Worm (Caenorhabditis elegans) whole organism, mixed stage, embryonic: ENCODE measurements around the gene nhr-213.

Experiments
- M03D4.4 ChIP-seq: sonication (generic microtip); optimal IDR thresholded peaks from 2 replicates; lab custom pipeline; 2017; ENCODE audit warnings: mild to moderate bottlenecking, missing genetic modification characterization, missing compliant biosample characterization
- bed-3 ChIP-seq: fragments of 200-800 bp; sonication (Bioruptor generic); optimal IDR thresholded peaks from 3 replicates; lab custom pipeline; 2018; ENCODE audit warnings: mild to moderate bottlenecking, missing genetic modification characterization, moderate library complexity, missing compliant biosample characterization
- ceh-39 ChIP-seq: fragments of 150-350 bp; optimal IDR thresholded peaks from 2 replicates; lab custom pipeline; 2014; ENCODE audit warnings: missing biosample characterization, missing genetic modification characterization
- ceh-43 ChIP-seq: fragments of 200-800 bp; sonication (Bioruptor generic); optimal IDR thresholded peaks from 2 replicates; lab custom pipeline; 2018; ENCODE audit warnings: mild to moderate bottlenecking, missing genetic modification characterization, moderate library complexity, missing compliant biosample characterization
- ces-1 ChIP-seq: fragments of 150-350 bp; optimal IDR thresholded peaks from 2 replicates; lab custom pipeline; 2014; ENCODE audit warnings: missing biosample characterization, missing genetic modification reagents, missing genetic modification characterization
- cnd-1 ChIP-seq: fragments of 200-800 bp; sonication (Bioruptor generic); optimal IDR thresholded peaks from 2 replicates; lab custom pipeline; 2018; ENCODE audit warnings: mild to moderate bottlenecking, missing genetic modification characterization, missing compliant biosample characterization
- drap-1 ChIP-seq: fragments of 200-800 bp; sonication (Bioruptor generic); optimal IDR thresholded peaks from 3 replicates; lab custom pipeline; 2018; ENCODE audit warnings: mild to moderate bottlenecking, missing genetic modification characterization, missing compliant biosample characterization
- elt-1 ChIP-seq: sonication (generic microtip); optimal IDR thresholded peaks from 2 replicates; lab custom pipeline; 2017; ENCODE audit warnings: missing genetic modification characterization, mild to moderate bottlenecking, missing compliant biosample characterization, antibody characterized with exemption, moderate library complexity, borderline replicate concordance; ENCODE audit not compliant: insufficient read depth
- elt-3 ChIP-seq: fragments of 150-350 bp; optimal IDR thresholded peaks from 2 replicates; lab custom pipeline; 2014; ENCODE audit warnings: missing biosample characterization, missing genetic modification characterization
- flh-1 ChIP-seq: fragments of 200-800 bp; sonication (Bioruptor generic); optimal IDR thresholded peaks from 2 replicates; lab custom pipeline; 2018; ENCODE audit warnings: mild to moderate bottlenecking, missing genetic modification characterization, moderate library complexity, missing compliant biosample characterization
- ham-2 ChIP-seq: fragments of 200-800 bp; sonication (Bioruptor generic); optimal IDR thresholded peaks from 2 replicates; lab custom pipeline; 2018; ENCODE audit warnings: mild to moderate bottlenecking, missing genetic modification characterization, missing compliant biosample characterization
- hlh-1 ChIP-seq: fragments of 150-350 bp; optimal IDR thresholded peaks from 2 replicates; lab custom pipeline; 2014; ENCODE audit warnings: missing biosample characterization, missing genetic modification reagents, missing genetic modification characterization
- lin-32 ChIP-seq: fragments of 200-800 bp; sonication (Bioruptor generic); optimal IDR thresholded peaks from 2 replicates; lab custom pipeline; 2018; ENCODE audit warnings: mild to moderate bottlenecking, missing genetic modification characterization, missing compliant biosample characterization
- lsy-2 ChIP-seq: fragments of 150-350 bp; optimal IDR thresholded peaks from 2 replicates; lab custom pipeline; 2014; ENCODE audit warnings: missing biosample characterization, missing genetic modification characterization
- mab-5 ChIP-seq: fragments of 150-350 bp; optimal IDR thresholded peaks from 2 replicates; lab custom pipeline; 2014; ENCODE audit warnings: missing biosample characterization, missing genetic modification characterization
- mep-1 ChIP-seq: fragments of 150-350 bp; optimal IDR thresholded peaks from 2 replicates; lab custom pipeline; 2017; ENCODE audit warnings: missing biosample characterization, missing genetic modification reagents, missing genetic modification characterization, inconsistent platforms
- mls-2 ChIP-seq: sonication (generic microtip); optimal IDR thresholded peaks from 2 replicates; lab custom pipeline; 2016; ENCODE audit warnings: mild to moderate bottlenecking, missing genetic modification characterization, moderate library complexity, missing compliant biosample characterization
- nhr-12 ChIP-seq: fragments of 150-350 bp; optimal IDR thresholded peaks from 2 replicates; lab custom pipeline; 2014; ENCODE audit warnings: missing biosample characterization, missing genetic modification characterization
- nhr-2 ChIP-seq: fragments of 150-350 bp; optimal IDR thresholded peaks from 2 replicates; lab custom pipeline; 2014; ENCODE audit warnings: missing biosample characterization, missing genetic modification characterization
- nhr-237 ChIP-seq: fragments of 150-350 bp; optimal IDR thresholded peaks from 2 replicates; lab custom pipeline; 2014; ENCODE audit warnings: missing biosample characterization, missing genetic modification characterization
- nhr-28 ChIP-seq: fragments of 150-350 bp; optimal IDR thresholded peaks from 2 replicates; lab custom pipeline; 2014; ENCODE audit warnings: missing biosample characterization, missing genetic modification characterization
- nhr-76 ChIP-seq: sonication (generic microtip); optimal IDR thresholded peaks from 2 replicates; lab custom pipeline; 2017; ENCODE audit warnings: missing biosample characterization, missing genetic modification characterization
- pha-4 ChIP-seq: fragments of 150-350 bp; optimal IDR thresholded peaks from 2 replicates; lab custom pipeline; 2018; ENCODE audit warnings: missing biosample characterization, missing genetic modification reagents, missing genetic modification characterization
- sem-2 ChIP-seq: fragments of 200-800 bp; sonication (Bioruptor generic); optimal IDR thresholded peaks from 2 replicates; lab custom pipeline; 2018; ENCODE audit warnings: mild to moderate bottlenecking, missing genetic modification characterization, missing compliant biosample characterization
- snpc-4 ChIP-seq: fragments of 150-350 bp; optimal IDR thresholded peaks from 2 replicates; lab custom pipeline; 2014; ENCODE audit warnings: missing biosample characterization, missing genetic modification characterization
- sptf-1 ChIP-seq: sonication (generic microtip); optimal IDR thresholded peaks from 2 replicates; lab custom pipeline; 2017; ENCODE audit warnings: mild to moderate bottlenecking, missing genetic modification characterization, moderate library complexity, missing compliant biosample characterization
- tbx-8 ChIP-seq: fragments of 200-800 bp; sonication (Bioruptor generic); optimal IDR thresholded peaks from 2 replicates; lab custom pipeline; 2018; ENCODE audit warnings: mild to moderate bottlenecking, missing genetic modification characterization, moderate library complexity, missing compliant biosample characterization
- unc-120 ChIP-seq: sonication (generic microtip); optimal IDR thresholded peaks from 2 replicates; lab custom pipeline; 2017; ENCODE audit warnings: missing genetic modification characterization, missing compliant biosample characterization; ENCODE audit not compliant: poor library complexity, severe bottlenecking
- unc-39 ChIP-seq: fragments of 150-350 bp; optimal IDR thresholded peaks from 2 replicates; lab custom pipeline; 2014; ENCODE audit warnings: missing biosample characterization, missing genetic modification characterization
- unc-62 ChIP-seq: fragments of 150-350 bp; optimal IDR thresholded peaks from 2 replicates; lab custom pipeline; 2014; ENCODE audit warnings: missing biosample characterization, missing genetic modification reagents, missing genetic modification characterization
- zip-8 ChIP-seq: fragments of 150-350 bp; optimal IDR thresholded peaks from 2 replicates; lab custom pipeline; 2014; ENCODE audit warnings: missing biosample characterization, missing genetic modification characterization
- ztf-11 ChIP-seq: fragments of 150-350 bp; optimal IDR thresholded peaks from 2 replicates; lab custom pipeline; 2014; ENCODE audit warnings: missing biosample characterization, missing genetic modification characterization

nhr-213 gene

DNA sequence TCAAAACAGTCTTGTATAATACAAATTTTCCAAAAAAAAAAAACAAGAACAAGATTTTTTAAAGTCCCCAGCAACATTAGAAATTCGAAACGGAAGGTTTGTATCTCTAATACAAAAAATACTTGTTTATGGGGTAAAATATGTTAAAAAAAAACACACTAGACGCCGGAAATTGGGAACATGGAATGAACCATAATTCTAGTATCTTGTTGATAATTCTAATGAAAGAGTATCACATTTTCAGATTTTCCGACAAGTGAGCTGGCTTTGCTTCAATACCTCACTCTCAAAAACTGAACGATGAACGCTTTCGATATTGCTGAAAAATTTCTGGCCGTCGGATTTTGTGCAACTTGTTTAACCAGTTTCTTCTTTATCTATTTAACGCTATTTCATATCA is 1.1 kb upstream of the nhr-213 start, which contains the start of gene str-60:
TSS of gene str-60 (plus strand) at position 301 of the 400 bp plus-strand sequence.
- TF ChIP-seq nhr-28 (tag; lab: Kevin White, UChicago) (no peak), elt-1 (no peak), mep-1 (tag; lab: Kevin White, UChicago) (no peak), cnd-1 (tag; lab: Kevin White, UChicago) (no peak), elt-3 (tag; lab: Kevin White, UChicago) (no peak), mab-5 (tag; lab: Kevin White, UChicago) (no peak), bed-3 (GFP tag; lab: Kevin White, UChicago) (no peak), lin-32 (no peak), nhr-76 (tag; lab: Kevin White, UChicago) (no peak), drap-1 (GFP tag; lab: Kevin White, UChicago) (no peak), nhr-2 (tag; lab: Kevin White, UChicago) (no peak), mls-2 (tag; lab: Kevin White, UChicago) (no peak), ceh-39 (tag; lab: Kevin White, UChicago) (no peak), zip-8 (tag; lab: Kevin White, UChicago) (no peak)

DNA sequence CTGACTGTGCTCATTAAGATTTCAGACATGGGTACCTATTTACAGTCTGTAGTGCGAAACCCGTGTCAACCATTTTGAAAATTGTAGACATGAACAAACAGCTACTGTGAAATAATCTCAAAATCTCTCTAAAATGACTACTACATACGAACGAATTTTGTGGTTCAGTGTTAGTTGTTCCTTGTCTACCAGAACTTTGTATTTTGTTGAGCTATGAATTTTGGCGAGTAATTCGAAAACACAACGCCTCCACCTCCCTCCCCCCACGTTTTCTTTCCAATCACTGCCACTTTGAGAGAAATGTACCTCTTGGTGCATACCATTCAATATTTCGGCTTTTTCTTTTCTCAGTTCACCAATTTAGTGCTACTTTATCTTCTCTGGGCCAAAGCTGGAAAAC is 3.9 kb downstream of the nhr-213 start, which contains the start of gene T06C12.11:
TSS of gene T06C12.11 (plus strand) at position 301 of the 400 bp plus-strand sequence.
- TF ChIP-seq M03D4.4 (tag; lab: Kevin White, UChicago) (no peak), elt-3 (tag; lab: Kevin White, UChicago) (no peak), tbx-8 (GFP tag; lab: Kevin White, UChicago) (no peak), nhr-237 (tag; lab: Kevin White, UChicago) (no peak), bed-3 (GFP tag; lab: Kevin White, UChicago) (no peak), ceh-39 (tag; lab: Kevin White, UChicago) (no peak), mab-5 (tag; lab: Kevin White, UChicago) (no peak), ces-1 (GFP tag; lab: Kevin White, UChicago) (no peak), hlh-1 (tag; lab: Kevin White, UChicago) (no peak), nhr-28 (tag; lab: Kevin White, UChicago) (no peak), ztf-11 (tag; lab: Kevin White, UChicago) (no peak), mep-1 (tag; lab: Kevin White, UChicago) (no peak), ham-2 (GFP tag; lab: Kevin White, UChicago) (no peak), ceh-43 (GFP tag; lab: Kevin White, UChicago) (no peak), lsy-2 (no peak), sptf-1 (tag; lab: Kevin White, UChicago) (no peak), sem-2 (GFP tag; lab: Kevin White, UChicago) (no peak)

DNA sequence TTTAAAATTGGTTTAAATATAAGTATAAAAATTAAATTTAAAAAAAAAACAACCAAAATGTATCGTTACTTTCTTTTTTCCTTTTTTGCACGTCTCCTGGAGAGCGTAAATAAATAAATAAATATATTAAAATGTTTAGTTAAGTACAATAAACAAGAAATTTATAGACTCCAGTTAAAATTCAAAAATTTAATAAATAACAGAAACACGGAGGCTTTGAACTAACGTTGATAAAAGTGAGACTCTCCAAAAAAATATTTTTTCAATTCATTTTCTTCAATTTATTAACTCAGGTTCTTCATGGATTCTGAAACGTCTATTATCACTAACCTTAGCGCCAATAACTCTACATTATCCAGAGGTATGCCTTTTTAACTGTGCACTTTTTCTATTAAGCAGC is 4.8 kb downstream of the nhr-213 start, which contains the start of gene T06C12.12:
TSS of gene T06C12.12 (plus strand) at position 301 of the 400 bp plus-strand sequence.
- TF ChIP-seq zip-8 (tag; lab: Kevin White, UChicago), result no peak
- TF ChIP-seq, all 35 proteins: peak for 0

DNA sequence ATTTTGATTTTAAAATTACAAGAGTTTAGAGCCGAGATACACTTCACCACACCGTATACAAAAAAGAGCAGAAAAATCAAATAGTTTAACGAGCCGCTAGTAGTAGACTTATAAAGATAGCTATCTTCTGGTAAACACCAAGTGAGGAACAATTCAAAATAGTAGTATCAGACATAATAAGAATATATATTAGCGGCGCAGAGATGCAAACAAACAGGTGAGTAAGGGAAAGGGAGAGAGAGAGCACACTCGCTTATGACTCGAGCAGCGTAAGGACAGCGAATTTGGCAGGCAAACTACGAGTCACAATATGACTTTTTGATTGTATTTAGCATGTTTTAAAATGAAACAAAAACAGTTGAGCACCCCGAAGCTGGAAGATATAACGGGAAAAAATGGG is 5.3 kb downstream of the nhr-213 start:
- no peak for TF ChIP-seq M03D4.4 (tag; lab: Kevin White, UChicago)
- no peak for TF ChIP-seq elt-1
- TF ChIP-seq sem-2 (GFP tag; lab: Kevin White, UChicago), result no peak
- TF ChIP-seq nhr-76 (tag; lab: Kevin White, UChicago), result no peak
- no peak for TF ChIP-seq flh-1 (GFP tag; lab: Kevin White, UChicago)
- no peak for TF ChIP-seq lin-32
- TF ChIP-seq ztf-11 (tag; lab: Kevin White, UChicago), result no peak
- no peak for TF ChIP-seq nhr-12 (tag; lab: Kevin White, UChicago)
- no peak for TF ChIP-seq tbx-8 (GFP tag; lab: Kevin White, UChicago)
- no peak for TF ChIP-seq hlh-1 (tag; lab: Kevin White, UChicago)
- TF ChIP-seq ceh-39 (tag; lab: Kevin White, UChicago), result no peak
- no peak for TF ChIP-seq mls-2 (tag; lab: Kevin White, UChicago)

DNA sequence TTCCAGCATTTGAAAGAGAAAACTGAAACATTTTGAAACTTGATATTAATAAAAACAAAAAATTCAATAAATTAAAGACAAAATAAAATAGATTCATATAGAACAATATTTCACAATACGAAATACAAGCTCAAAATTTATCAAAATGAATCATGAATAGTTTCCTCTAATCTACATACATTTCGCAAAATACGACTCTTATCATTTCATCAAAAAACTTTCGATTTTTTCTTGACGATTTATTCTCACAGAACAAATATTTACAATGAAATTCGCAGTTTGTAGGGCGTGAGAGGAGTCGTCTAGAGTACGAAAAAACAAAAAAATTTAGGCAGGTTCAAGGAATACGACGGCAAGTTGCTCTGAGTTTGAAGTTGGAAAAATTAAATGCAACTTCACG is 6.5 kb downstream of the nhr-213 start:
- TF ChIP-seq nhr-28 (tag; lab: Kevin White, UChicago), result no peak
- TF ChIP-seq ztf-11 (tag; lab: Kevin White, UChicago), result no peak
- no peak for TF ChIP-seq sem-2 (GFP tag; lab: Kevin White, UChicago)
- no peak for TF ChIP-seq lsy-2
- TF ChIP-seq cnd-1 (tag; lab: Kevin White, UChicago), result no peak
- no peak for TF ChIP-seq lin-32
- TF ChIP-seq flh-1 (GFP tag; lab: Kevin White, UChicago), result no peak
- no peak for TF ChIP-seq unc-62 (GFP tag; lab: Kevin White, UChicago)
- TF ChIP-seq snpc-4, result no peak
- TF ChIP-seq ceh-43 (GFP tag; lab: Kevin White, UChicago), result no peak
- TF ChIP-seq elt-1, result no peak
- TF ChIP-seq unc-120, result no peak
- TF ChIP-seq nhr-237 (tag; lab: Kevin White, UChicago), result no peak
- no peak for TF ChIP-seq unc-39 (tag; lab: Kevin White, UChicago)
- TF ChIP-seq pha-4, result no peak
- TF ChIP-seq ham-2 (GFP tag; lab: Kevin White, UChicago), result no peak
- no peak for TF ChIP-seq tbx-8 (GFP tag; lab: Kevin White, UChicago)
- TF ChIP-seq hlh-1 (tag; lab: Kevin White, UChicago), result no peak
- no peak for TF ChIP-seq nhr-12 (tag; lab: Kevin White, UChicago)
